Worm (Caenorhabditis elegans): ENCODE data around the gene chil-2.

DNA sequence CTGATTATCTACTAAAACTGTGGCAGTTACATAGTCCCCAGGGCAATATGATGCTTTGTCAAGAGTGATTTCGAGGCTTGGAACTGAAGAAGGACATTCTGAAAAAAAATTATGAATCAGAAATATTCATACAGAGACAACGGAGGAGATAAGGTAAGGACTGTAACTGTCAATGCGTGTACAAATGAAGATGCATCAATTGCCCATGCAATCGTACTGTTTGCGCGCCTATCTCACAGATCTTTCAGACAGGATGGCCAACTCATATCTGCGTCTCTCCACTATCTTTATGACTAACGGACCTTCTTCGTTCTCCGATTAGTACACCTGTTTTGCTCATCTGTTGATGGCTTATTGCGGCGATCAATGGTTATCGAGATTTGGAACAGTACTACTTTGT is 34.1 kb downstream of the chil-2 start, which contains the start of gene ZK938.11:
- TF ChIP-seq snpc-4 (GFP tag; optimal IDR thresholded peaks at IDR 0.05) (no peak), snpc-4 (tag; optimal IDR thresholded peaks at IDR 0.05) (no peak), B0019.2 (GFP tag; conservative IDR thresholded peaks at IDR 0.05) (no peak), Y79H2A.3 (GFP tag; conservative IDR thresholded peaks at IDR 0.05) (no peak), somi-1 (GFP tag; optimal IDR thresholded peaks at IDR 0.05) (no peak), repo-1 (tag; optimal IDR thresholded peaks at IDR 0.05) (no peak), lin-35 (GFP tag; optimal IDR thresholded peaks at IDR 0.05) (no peak), unc-130 (GFP tag; optimal IDR thresholded peaks at IDR 0.05) (no peak)

Measured in whole organism, young adult.